Worm (Caenorhabditis elegans): ENCODE data around the gene srz-11.

ce11 chrV:15192377-15192776 lies 29.5 kb downstream of the srz-11 start, which contains the start of gene plc-2:
- TF ChIP-seq nfya-1 (tag; optimal IDR thresholded peaks at IDR 0.05; ENCODE audit: borderline replicate concordance, insufficient read depth), result no peak
- no peak for TF ChIP-seq unc-130 (GFP tag; optimal IDR thresholded peaks at IDR 0.05)
- no peak for TF ChIP-seq hsf-1 (GFP tag; IDR thresholded peaks at IDR 0.05)
- no peak for TF ChIP-seq cebp-2 (GFP tag; IDR thresholded peaks at IDR 0.05)
- TF ChIP-seq pha-4 (tag; optimal IDR thresholded peaks at IDR 0.05), result no peak
- no peak for TF ChIP-seq Y79H2A.3 (GFP tag; conservative IDR thresholded peaks at IDR 0.05)
- no peak for TF ChIP-seq mel-28 (tag; optimal IDR thresholded peaks at IDR 0.05; ENCODE audit: borderline replicate concordance)
- no peak for TF ChIP-seq K12H6.12 (tag; optimal IDR thresholded peaks at IDR 0.05)
- no peak for TF ChIP-seq attf-6 (GFP tag; IDR thresholded peaks at IDR 0.05)
- no peak for TF ChIP-seq attf-3 (GFP tag; conservative IDR thresholded peaks at IDR 0.05)
- no peak for TF ChIP-seq T07F8.4 (tag; optimal IDR thresholded peaks at IDR 0.05)
